Worm (Caenorhabditis elegans): ENCODE results near the gene unc-43.
A peak's percentile ranks its signal among the peaks of the same experiment; 100 is the strongest.

The unc-43 gene

DNA sequence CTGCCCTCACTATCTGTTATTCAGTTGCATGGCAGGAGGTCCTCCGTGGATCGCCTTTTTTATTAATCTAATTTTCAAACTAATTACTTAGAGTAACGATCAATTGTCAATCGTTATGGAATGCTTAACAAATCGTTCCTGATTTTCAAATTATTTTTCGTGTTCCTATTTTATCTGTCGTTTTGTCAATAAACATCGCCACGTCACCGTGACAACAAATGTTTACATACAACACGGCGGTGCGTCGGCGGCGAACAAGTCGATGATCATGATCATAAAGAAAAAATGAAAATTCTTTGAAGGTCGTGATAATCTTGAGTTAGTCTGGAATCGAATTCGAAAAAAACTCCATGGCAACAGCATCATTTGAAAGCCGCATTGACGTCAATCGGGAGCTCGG is 4.5 kb downstream of the unc-43 start:
- TF ChIP-seq dsc-1 (tag; optimal IDR thresholded peaks at IDR 0.05) (peak; percentile 15), elt-2 (tag; optimal IDR thresholded peaks at IDR 0.05) (no peak)

DNA sequence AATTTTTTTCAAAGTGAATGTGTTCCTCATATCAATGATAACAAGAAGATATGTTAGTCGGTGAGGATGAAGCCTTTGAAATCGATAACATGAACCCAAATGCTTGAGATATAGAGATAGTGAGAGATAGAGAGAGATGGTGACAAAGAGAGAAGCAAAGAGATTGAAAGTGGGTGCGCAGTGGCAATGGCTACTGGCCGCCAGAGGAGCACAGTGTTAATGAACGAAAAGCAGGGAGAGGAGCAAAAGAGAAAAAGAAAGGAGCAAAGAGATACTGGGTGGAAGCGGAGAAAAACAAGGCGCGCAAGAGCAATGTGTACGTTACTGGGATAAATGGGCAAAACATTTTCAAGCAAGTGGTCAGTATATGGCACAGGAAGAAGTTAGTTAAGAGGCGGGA is 5.4 kb downstream of the unc-43 start:
- TF ChIP-seq snu-23 (GFP tag; optimal IDR thresholded peaks at IDR 0.05) (peak; percentile 55), lin-35 (GFP tag; optimal IDR thresholded peaks at IDR 0.05) (peak in 1 of 2 experiments; percentile 22), lsy-2 (tag; optimal IDR thresholded peaks at IDR 0.05) (peak; percentile 28 to 43), grh-1 (GFP tag; IDR thresholded peaks at IDR 0.05) (no peak), fkh-10 (GFP tag; optimal IDR thresholded peaks at IDR 0.05) (peak; percentile 15), tbx-2 (tag; optimal IDR thresholded peaks at IDR 0.05) (peak; percentile 55), mep-1 (tag; optimal IDR thresholded peaks at IDR 0.05) (peak; percentile 61), swsn-7 (tag; optimal IDR thresholded peaks at IDR 0.05) (peak; percentile 46), dsc-1 (tag; optimal IDR thresholded peaks at IDR 0.05) (peak; percentile 24), nhr-19 (GFP tag; conservative IDR thresholded peaks at IDR 0.05) (no peak), egl-13 (tag; optimal IDR thresholded peaks at IDR 0.05) (peak; percentile 20), rnt-1 (tag; optimal IDR thresholded peaks at IDR 0.05) (peak; percentile 70), nhr-11 (tag; optimal IDR thresholded peaks at IDR 0.05) (no peak), nhr-71 (tag; optimal IDR thresholded peaks at IDR 0.05) (peak; percentile 56), unc-30 (tag; optimal IDR thresholded peaks at IDR 0.05) (no peak), fkh-8 (tag; optimal IDR thresholded peaks at IDR 0.05) (peak; percentile 52), efl-1 (optimal IDR thresholded peaks at IDR 0.05) (peak in 1 of 2 experiments; percentile 41), efl-1 (GFP tag; optimal IDR thresholded peaks at IDR 0.05 in 1 of 2) (no peak), sup-37 (GFP tag; optimal IDR thresholded peaks at IDR 0.05) (no peak), ceh-82 (tag; optimal IDR thresholded peaks at IDR 0.05) (peak in 2 of 3 experiments; percentile 14 to 63), ceh-8 (GFP tag; optimal IDR thresholded peaks at IDR 0.05) (no peak), nhr-47 (tag; optimal IDR thresholded peaks at IDR 0.05) (no peak), lin-14 (GFP tag; optimal IDR thresholded peaks at IDR 0.05) (peak; percentile 80), xbp-1 (tag; optimal IDR thresholded peaks at IDR 0.05) (peak; percentile 23)

DNA sequence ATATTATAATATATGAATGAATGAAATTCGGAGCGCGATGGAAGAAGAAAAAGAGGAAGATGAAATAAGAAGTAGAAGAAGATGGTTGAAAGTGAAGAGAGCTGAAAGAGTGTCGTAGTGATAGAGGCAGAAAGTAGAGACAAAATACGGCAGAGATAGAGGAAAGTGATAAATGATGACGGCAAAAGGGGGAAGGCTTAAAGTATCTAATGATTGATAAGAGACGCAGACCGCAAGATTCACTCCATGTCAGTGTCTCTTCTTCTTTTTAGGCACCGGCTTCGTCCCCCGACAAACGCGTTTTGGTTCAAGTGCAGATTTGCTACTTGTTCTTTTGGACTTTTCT is 7.7 kb downstream of the unc-43 start:
- TF ChIP-seq fkh-8 (tag; optimal IDR thresholded peaks at IDR 0.05) (peak; percentile 88), Y116A8C.19 (tag; optimal IDR thresholded peaks at IDR 0.05; ENCODE audit: borderline replicate concordance) (no peak), efl-1 (optimal IDR thresholded peaks at IDR 0.05) (peak; percentile 28 to 33), efl-1 (GFP tag; optimal IDR thresholded peaks at IDR 0.05 in 1 of 2) (peak in 1 of 2 experiments; percentile 93), mdl-1 (tag; optimal IDR thresholded peaks at IDR 0.05) (peak in 1 of 2 experiments; percentile 45), elt-2 (tag; optimal IDR thresholded peaks at IDR 0.05) (peak; percentile 91), ztf-11 (tag; optimal IDR thresholded peaks at IDR 0.05) (no peak), nhr-85 (tag) (peak; percentile 68), xbp-1 (tag; optimal IDR thresholded peaks at IDR 0.05) (peak; percentile 13), unc-86 (tag; optimal IDR thresholded peaks at IDR 0.05) (no peak), rnt-1 (tag; optimal IDR thresholded peaks at IDR 0.05) (peak; percentile 71), swsn-7 (tag; optimal IDR thresholded peaks at IDR 0.05) (peak; percentile 64), lin-13 (GFP tag; optimal IDR thresholded peaks at IDR 0.05) (peak; percentile 8), dsc-1 (tag; optimal IDR thresholded peaks at IDR 0.05) (peak; percentile 64), isw-1 (GFP tag; IDR thresholded peaks at IDR 0.05) (no peak), lsy-2 (tag; optimal IDR thresholded peaks at IDR 0.05) (peak; percentile 25 to 61), nhr-47 (tag; optimal IDR thresholded peaks at IDR 0.05) (peak; percentile 67), tbx-2 (tag; optimal IDR thresholded peaks at IDR 0.05) (peak; percentile 9), nhr-90 (tag; optimal IDR thresholded peaks at IDR 0.05; ENCODE audit: poor library complexity) (peak; percentile 58), nhr-20 (tag; optimal IDR thresholded peaks at IDR 0.05) (peak; percentile 71), nhr-11 (tag; optimal IDR thresholded peaks at IDR 0.05) (peak; percentile 41), lin-14 (GFP tag; optimal IDR thresholded peaks at IDR 0.05) (peak; percentile 80), efl-3 (GFP tag; optimal IDR thresholded peaks at IDR 0.05) (no peak), sox-4 (tag; optimal IDR thresholded peaks at IDR 0.05) (peak; percentile 32), nhr-71 (tag; optimal IDR thresholded peaks at IDR 0.05) (peak; percentile 85), grh-1 (GFP tag; IDR thresholded peaks at IDR 0.05) (peak; percentile 31), pag-3 (tag; optimal IDR thresholded peaks at IDR 0.05; ENCODE audit: borderline replicate concordance, insufficient read depth) (no peak), hpl-2 (GFP tag; optimal IDR thresholded peaks at IDR 0.05) (peak; percentile 15), blmp-1 (tag; optimal IDR thresholded peaks at IDR 0.05) (peak; percentile 98), lin-15B (tag; optimal IDR thresholded peaks at IDR 0.05) (no peak), nhr-19 (GFP tag; conservative IDR thresholded peaks at IDR 0.05) (peak; percentile 47), alr-1 (tag; optimal IDR thresholded peaks at IDR 0.05; ENCODE audit: borderline replicate concordance) (no peak), hlh-4 (tag; optimal IDR thresholded peaks at IDR 0.05) (no peak), ces-1 (GFP tag; optimal IDR thresholded peaks at IDR 0.05) (no peak), dpl-1 (GFP tag; optimal IDR thresholded peaks at IDR 0.05) (peak in 1 of 3 experiments; percentile 5), ceh-63 (GFP tag; optimal IDR thresholded peaks at IDR 0.05) (no peak), snu-23 (GFP tag; optimal IDR thresholded peaks at IDR 0.05) (peak; percentile 47), sup-37 (GFP tag; optimal IDR thresholded peaks at IDR 0.05) (peak; percentile 2)
